Fruit fly (Drosophila melanogaster): ENCODE results near the gene CG43093.

Gene CG43093

DNA sequence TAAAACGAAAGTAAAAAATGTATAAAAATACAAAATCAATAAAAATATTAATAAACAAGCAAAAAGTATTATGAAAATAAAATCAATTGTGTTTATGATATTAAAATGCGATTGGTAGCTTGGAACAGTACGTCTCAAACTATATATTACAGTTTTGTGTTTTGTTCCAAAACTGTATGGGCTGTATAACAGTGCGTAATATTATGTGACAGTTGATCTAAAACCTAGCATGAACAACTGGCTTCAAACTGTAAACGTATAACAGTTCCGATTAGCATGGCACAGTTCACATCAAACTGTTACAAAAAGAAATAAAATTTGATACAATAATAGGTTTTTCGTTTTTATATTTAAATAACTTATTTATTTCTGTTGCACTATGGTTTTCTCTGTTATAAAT is 23.8 kb upstream of the CG43093 start:
- TF ChIP-seq CG1620 (GFP tag; optimal IDR thresholded peaks at IDR 0.05): no peak

DNA sequence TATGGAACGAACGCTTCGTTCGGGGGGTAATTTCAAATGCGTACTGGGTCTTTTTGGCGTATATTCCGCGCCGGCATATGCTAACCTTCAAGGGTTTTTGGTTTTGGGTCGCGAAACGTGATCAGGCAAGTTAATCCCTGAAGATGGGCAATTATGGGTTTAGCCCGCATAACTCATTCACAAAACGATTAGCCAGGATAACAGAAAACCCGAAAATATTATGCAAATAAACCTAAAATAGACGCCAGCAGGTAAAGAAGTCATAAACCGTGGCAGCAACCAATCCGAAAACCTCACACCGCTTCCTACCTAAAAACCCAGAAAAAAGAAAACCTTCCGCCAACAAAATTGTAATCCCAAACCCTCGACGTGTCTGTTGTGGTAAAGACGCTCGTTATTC is 19.0 kb upstream of the CG43093 start:
- TF ChIP-seq CG11617 (GFP tag; optimal IDR thresholded peaks at IDR 0.05) (no peak), CG1620 (GFP tag; optimal IDR thresholded peaks at IDR 0.05) (no peak), ovo (GFP tag; optimal IDR thresholded peaks at IDR 0.05) (no peak), CG14711 (tag; optimal IDR thresholded peaks at IDR 0.05) (no peak), Hr96 (GFP tag; optimal IDR thresholded peaks at IDR 0.05) (no peak), bab1 (GFP tag; optimal IDR thresholded peaks at IDR 0.05) (no peak), Clk (GFP tag; optimal IDR thresholded peaks at IDR 0.05) (no peak), CG7045 (GFP tag; optimal IDR thresholded peaks at IDR 0.05) (no peak), Mnt (GFP tag; optimal IDR thresholded peaks at IDR 0.05) (no peak), kay (GFP tag; ENCODE audit: borderline replicate concordance) (no peak), CG7101 (tag; optimal IDR thresholded peaks at IDR 0.05) (no peak), Crg-1 (GFP tag; optimal IDR thresholded peaks at IDR 0.05) (no peak), CG33017 (tag; optimal IDR thresholded peaks at IDR 0.05) (no peak), tj (GFP tag; optimal IDR thresholded peaks at IDR 0.05) (no peak), cic (GFP tag; optimal IDR thresholded peaks at IDR 0.05) (no peak), cnc (optimal IDR thresholded peaks at IDR 0.05) (no peak), toe (GFP tag; optimal IDR thresholded peaks at IDR 0.05) (no peak), CG5204 (GFP tag; optimal IDR thresholded peaks at IDR 0.05) (no peak), pad (GFP tag; optimal IDR thresholded peaks at IDR 0.05) (no peak), CG12768 (GFP tag; optimal IDR thresholded peaks at IDR 0.05) (no peak)

DNA sequence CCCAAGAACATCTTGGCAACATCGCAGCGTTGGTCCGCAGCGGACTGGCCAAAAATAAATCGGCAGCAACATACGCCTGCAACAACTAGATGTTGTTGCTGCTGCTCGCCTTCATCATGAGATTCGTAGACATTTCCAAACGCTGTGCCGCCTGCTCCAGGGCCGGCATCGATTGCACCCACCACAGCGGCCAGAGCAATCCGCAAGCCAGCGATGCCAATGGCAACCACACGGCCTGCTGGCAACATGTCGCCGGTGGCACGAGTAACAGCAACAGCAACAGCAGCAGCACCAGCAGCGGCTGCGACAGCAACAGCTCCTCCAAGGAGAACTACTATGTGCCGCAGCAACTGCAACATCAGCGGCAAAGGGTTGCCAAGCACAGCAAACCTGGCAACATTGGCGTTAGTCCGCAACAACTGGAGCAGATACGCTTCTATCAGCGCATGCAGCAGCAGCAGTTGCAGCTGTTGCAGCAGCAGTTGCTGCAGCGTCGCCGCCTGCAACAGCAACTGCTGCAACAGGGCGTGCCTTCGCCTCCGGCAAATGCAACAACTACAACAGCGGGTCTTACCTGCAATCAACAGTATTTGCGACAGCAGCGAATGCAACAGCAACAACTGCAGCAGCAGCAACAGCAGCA is 14.7 kb upstream of the CG43093 start:
- TF ChIP-seq CG14711 (tag; optimal IDR thresholded peaks at IDR 0.05) (no peak), Mnt (GFP tag; optimal IDR thresholded peaks at IDR 0.05) (no peak), Hr96 (GFP tag; optimal IDR thresholded peaks at IDR 0.05) (no peak), kay (GFP tag; ENCODE audit: borderline replicate concordance) (no peak), CG5204 (GFP tag; optimal IDR thresholded peaks at IDR 0.05) (no peak), CG33017 (tag; optimal IDR thresholded peaks at IDR 0.05) (no peak), Crg-1 (GFP tag; optimal IDR thresholded peaks at IDR 0.05) (no peak), toe (GFP tag; optimal IDR thresholded peaks at IDR 0.05) (no peak), CG12768 (GFP tag; optimal IDR thresholded peaks at IDR 0.05) (no peak), cic (GFP tag; optimal IDR thresholded peaks at IDR 0.05) (no peak), bab1 (GFP tag; optimal IDR thresholded peaks at IDR 0.05) (no peak), CG7045 (GFP tag; optimal IDR thresholded peaks at IDR 0.05) (no peak), cnc (optimal IDR thresholded peaks at IDR 0.05) (no peak), tj (GFP tag; optimal IDR thresholded peaks at IDR 0.05) (no peak), Clk (GFP tag; optimal IDR thresholded peaks at IDR 0.05) (no peak), pad (GFP tag; optimal IDR thresholded peaks at IDR 0.05) (no peak), ovo (GFP tag; optimal IDR thresholded peaks at IDR 0.05) (no peak), CG1620 (GFP tag; optimal IDR thresholded peaks at IDR 0.05) (no peak)

DNA sequence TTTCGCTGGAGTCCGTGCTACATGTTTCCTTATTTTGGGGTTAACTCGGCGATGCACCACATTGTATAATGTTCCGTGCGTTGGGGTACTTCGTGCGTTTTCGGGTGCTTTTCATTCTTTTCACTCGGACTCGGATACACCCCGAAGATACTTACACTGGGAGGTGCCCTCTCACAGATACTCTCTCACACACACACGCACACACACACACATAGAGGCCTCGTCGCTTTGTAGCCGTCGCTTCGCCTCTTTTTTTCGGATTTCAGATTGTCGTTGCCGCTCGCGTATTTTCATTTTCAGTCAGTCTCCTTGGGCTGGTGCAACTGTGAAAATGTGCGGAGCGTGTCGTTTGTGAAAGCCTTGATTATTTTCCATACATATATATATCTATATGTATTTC is 11.3 kb upstream of the CG43093 start:
- peak; percentile 45 for TF ChIP-seq CG14711 (tag; optimal IDR thresholded peaks at IDR 0.05)
- TF ChIP-seq bab1 (GFP tag; optimal IDR thresholded peaks at IDR 0.05): peak; percentile 66
- TF ChIP-seq CG11617 (GFP tag; optimal IDR thresholded peaks at IDR 0.05): peak; percentile 65
- peak; percentile 91 for TF ChIP-seq cic (GFP tag; optimal IDR thresholded peaks at IDR 0.05)
- peak; percentile 26 for TF ChIP-seq Hr96 (GFP tag; optimal IDR thresholded peaks at IDR 0.05)
- TF ChIP-seq toe (GFP tag; optimal IDR thresholded peaks at IDR 0.05): peak; percentile 78
- TF ChIP-seq Clk (GFP tag; optimal IDR thresholded peaks at IDR 0.05): peak; percentile 85
- peak; percentile 79 for TF ChIP-seq CG33017 (tag; optimal IDR thresholded peaks at IDR 0.05)
- TF ChIP-seq kay (GFP tag; ENCODE audit: borderline replicate concordance): no peak
- no peak for TF ChIP-seq Crg-1 (GFP tag; optimal IDR thresholded peaks at IDR 0.05)
- TF ChIP-seq CG12768 (GFP tag; optimal IDR thresholded peaks at IDR 0.05): peak; percentile 80
- no peak for TF ChIP-seq cnc (optimal IDR thresholded peaks at IDR 0.05)
- peak; percentile 69 for TF ChIP-seq CG7045 (GFP tag; optimal IDR thresholded peaks at IDR 0.05)
- no peak for TF ChIP-seq pad (GFP tag; optimal IDR thresholded peaks at IDR 0.05)
- TF ChIP-seq CG7101 (tag; optimal IDR thresholded peaks at IDR 0.05): peak; percentile 57
- peak; percentile 29 for TF ChIP-seq CG5204 (GFP tag; optimal IDR thresholded peaks at IDR 0.05)
- peak; percentile 61 for TF ChIP-seq Mnt (GFP tag; optimal IDR thresholded peaks at IDR 0.05)
- TF ChIP-seq ovo (GFP tag; optimal IDR thresholded peaks at IDR 0.05): peak; percentile 53
- peak; percentile 2 for TF ChIP-seq CG1620 (GFP tag; optimal IDR thresholded peaks at IDR 0.05)
- TF ChIP-seq tj (GFP tag; optimal IDR thresholded peaks at IDR 0.05): peak; percentile 66

DNA sequence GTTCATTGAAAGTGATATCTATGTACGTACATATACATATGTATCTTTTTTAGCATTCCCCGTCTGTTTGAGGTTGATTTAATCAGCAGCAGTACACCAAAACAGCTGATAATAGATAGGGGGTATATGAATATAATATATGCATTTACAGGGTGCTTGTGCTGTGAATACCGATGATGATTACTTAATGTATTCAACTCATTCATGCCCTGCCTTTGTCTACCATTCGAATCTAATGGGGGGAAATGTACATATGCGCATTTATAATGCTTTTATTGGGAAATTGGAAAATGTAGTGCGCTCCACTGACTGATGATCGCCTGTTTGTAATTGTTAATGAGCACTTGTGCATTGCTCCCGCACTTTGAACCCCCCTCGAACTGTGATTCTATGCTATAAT is 10.0 kb upstream of the CG43093 start:
- TF ChIP-seq Hr96 (GFP tag; optimal IDR thresholded peaks at IDR 0.05) (no peak), tj (GFP tag; optimal IDR thresholded peaks at IDR 0.05) (no peak), Clk (GFP tag; optimal IDR thresholded peaks at IDR 0.05) (no peak), CG11617 (GFP tag; optimal IDR thresholded peaks at IDR 0.05) (no peak), CG12768 (GFP tag; optimal IDR thresholded peaks at IDR 0.05) (peak; percentile 2), Mnt (GFP tag; optimal IDR thresholded peaks at IDR 0.05) (no peak), ovo (GFP tag; optimal IDR thresholded peaks at IDR 0.05) (no peak), CG7101 (tag; optimal IDR thresholded peaks at IDR 0.05) (no peak), Crg-1 (GFP tag; optimal IDR thresholded peaks at IDR 0.05) (no peak), CG14711 (tag; optimal IDR thresholded peaks at IDR 0.05) (no peak), CG5204 (GFP tag; optimal IDR thresholded peaks at IDR 0.05) (peak; percentile 37)

DNA sequence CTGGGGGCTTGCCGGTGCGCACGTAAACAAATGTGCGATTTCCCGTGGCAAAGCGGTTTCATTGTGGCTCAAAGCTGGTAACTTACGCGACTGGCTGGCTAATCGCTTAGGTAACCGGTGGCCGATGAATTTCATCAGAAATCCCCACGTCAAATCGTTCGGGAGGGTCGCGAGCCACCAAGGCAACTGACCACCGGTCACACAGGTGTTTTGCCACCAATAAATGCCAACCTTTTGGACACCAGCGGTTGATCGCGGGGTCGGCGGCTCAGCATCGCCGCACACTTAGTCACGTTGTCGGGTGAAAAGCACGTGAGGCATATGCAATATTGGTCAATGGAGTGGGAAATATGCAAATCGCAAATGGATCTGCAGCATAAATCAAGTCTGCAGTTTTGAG is 6.3 kb upstream of the CG43093 start:
- TF ChIP-seq cnc (optimal IDR thresholded peaks at IDR 0.05) (no peak), CG7101 (tag; optimal IDR thresholded peaks at IDR 0.05) (no peak), Mnt (GFP tag; optimal IDR thresholded peaks at IDR 0.05) (no peak), CG1620 (GFP tag; optimal IDR thresholded peaks at IDR 0.05) (no peak), ovo (GFP tag; optimal IDR thresholded peaks at IDR 0.05) (no peak), CG11617 (GFP tag; optimal IDR thresholded peaks at IDR 0.05) (no peak), CG7045 (GFP tag; optimal IDR thresholded peaks at IDR 0.05) (no peak), CG5204 (GFP tag; optimal IDR thresholded peaks at IDR 0.05) (no peak)

All from whole organism, adult.